Fruit fly (Drosophila melanogaster): ENCODE results near the gene Syt14.

DNA sequence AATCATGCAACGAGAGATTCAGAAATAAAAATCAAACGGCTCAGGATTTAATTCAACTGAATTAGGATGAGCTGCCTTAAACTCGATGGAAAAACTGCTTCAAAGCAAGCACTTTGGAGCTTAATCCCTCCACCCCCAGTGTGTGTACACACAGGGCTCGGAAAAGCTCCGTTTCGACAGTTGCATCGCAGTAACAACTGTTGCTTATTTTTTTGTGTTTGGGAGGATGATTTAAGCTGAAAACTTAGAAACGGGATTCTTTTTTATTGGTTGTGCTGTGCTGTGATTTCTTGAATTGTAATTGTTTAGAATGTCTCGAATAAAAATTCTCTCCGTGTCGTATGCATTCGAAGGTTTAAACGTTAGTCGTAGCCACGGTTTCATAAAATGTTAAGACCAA is at the start of gene Syt14:
- no peak for TF ChIP-seq CG3032 (tag; optimal IDR thresholded peaks at IDR 0.05)
- no peak for TF ChIP-seq CG1621 (tag; optimal IDR thresholded peaks at IDR 0.05)
- no peak for TF ChIP-seq CG8119 (GFP tag; IDR thresholded peaks at IDR 0.05)
- TF ChIP-seq Gug (GFP tag; IDR thresholded peaks at IDR 0.05) = no peak
- TF ChIP-seq CG6276 (GFP tag; optimal IDR thresholded peaks at IDR 0.05) = no peak
- TF ChIP-seq Sox15 (GFP tag; optimal IDR thresholded peaks at IDR 0.05) = no peak
- no peak for TF ChIP-seq CG4318 (GFP tag; optimal IDR thresholded peaks at IDR 0.05)
- no peak for TF ChIP-seq pdm3 (GFP tag; optimal IDR thresholded peaks at IDR 0.05)
